Worm (Caenorhabditis elegans) whole organism, L4/young adult: ENCODE results near the gene ZK742.4.

Experiments
- dao-5 ChIP-seq: sonication (generic microtip); optimal IDR thresholded peaks from 2 replicates; lab custom pipeline; 2016; ENCODE audit warnings: missing genotype, missing genetic modification characterization, moderate library complexity, missing compliant biosample characterization
- him-1 ChIP-seq: sonication (generic microtip); optimal IDR thresholded peaks from 2 replicates; lab custom pipeline; 2016; ENCODE audit warnings: missing genotype, missing genetic modification reagents, missing genetic modification characterization, missing compliant biosample characterization

DNA sequence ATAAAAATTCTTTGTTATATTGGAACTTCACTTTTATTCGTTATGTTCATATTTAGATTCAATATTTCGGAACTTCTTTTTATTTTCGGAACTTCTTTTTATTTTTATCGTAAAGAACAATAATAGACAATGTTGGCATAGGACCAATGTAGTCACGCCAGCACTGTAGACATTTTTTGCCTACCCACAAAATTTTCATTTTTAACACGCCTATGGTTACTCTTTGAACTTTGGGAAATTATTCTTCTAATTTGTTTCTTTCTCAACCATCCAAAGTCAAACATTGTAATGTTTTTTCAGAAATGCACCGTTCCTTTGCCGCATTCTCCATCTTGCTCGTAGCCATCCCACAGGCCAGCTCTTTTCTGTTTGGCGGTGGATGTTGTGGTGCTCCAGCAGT lies 26.5 kb downstream of the ZK742.4 start, which contains the start of gene C26F1.1:
- TF ChIP-seq him-1 (tag; lab: Kevin White, UChicago) = no peak
- TF ChIP-seq dao-5 (tag; lab: Kevin White, UChicago) = no peak
